Worm (Caenorhabditis elegans): ENCODE data around the gene syg-1.

Gene syg-1

DNA sequence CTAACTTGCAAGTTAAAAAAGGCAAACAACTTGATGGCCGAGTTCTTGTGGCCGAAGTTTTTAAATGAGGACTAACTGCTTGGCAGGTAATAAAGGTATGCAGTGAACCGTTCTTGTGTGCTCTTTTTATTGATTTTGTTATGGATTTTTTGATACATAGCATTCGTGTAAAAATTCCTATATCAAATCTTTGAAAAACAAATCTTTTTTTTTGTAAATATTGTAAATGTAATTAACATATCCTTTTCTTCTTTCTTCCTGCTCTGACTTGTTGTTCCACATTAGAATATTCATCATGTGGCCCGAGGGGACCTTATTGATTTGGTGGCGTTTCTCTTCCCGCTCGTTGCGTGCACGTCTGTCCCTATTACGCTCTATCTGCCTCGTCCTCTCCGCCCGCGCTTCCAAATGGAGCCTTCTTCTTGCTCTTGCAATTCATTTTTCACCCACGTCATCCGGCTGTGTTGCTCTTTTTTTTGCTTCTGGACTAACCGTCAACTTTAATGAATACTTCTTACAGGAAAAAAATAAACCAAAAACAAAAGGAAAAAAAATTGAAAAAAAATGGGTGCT is 26.5 kb downstream of the syg-1 start, which contains the start of gene hid-1:
Gene hid-1 (plus strand): TSS at position 523 of the 573 bp plus-strand sequence.
- peak; percentile 13 for TF ChIP-seq swsn-7 (tag; optimal IDR thresholded peaks at IDR 0.05)
- no peak for TF ChIP-seq lin-35 (GFP tag; optimal IDR thresholded peaks at IDR 0.05)
- peak; percentile 38 for TF ChIP-seq rnt-1 (tag; optimal IDR thresholded peaks at IDR 0.05)
- TF ChIP-seq zag-1 (tag; optimal IDR thresholded peaks at IDR 0.05), result no peak
- TF ChIP-seq unc-86 (tag; optimal IDR thresholded peaks at IDR 0.05), result peak; percentile 51
- TF ChIP-seq pqm-1 (tag; optimal IDR thresholded peaks at IDR 0.05), result no peak
- TF ChIP-seq nhr-71 (tag; optimal IDR thresholded peaks at IDR 0.05), result peak; percentile 30
- peak; percentile 8 for TF ChIP-seq ces-1 (GFP tag; optimal IDR thresholded peaks at IDR 0.05)
- TF ChIP-seq nhr-85 (tag), result peak; percentile 49
- TF ChIP-seq fos-1 (tag; optimal IDR thresholded peaks at IDR 0.05), result no peak
- TF ChIP-seq ceh-90 (tag; optimal IDR thresholded peaks at IDR 0.05), result no peak
- peak in 1 of 3 experiments; percentile 53 for TF ChIP-seq ceh-82 (tag; optimal IDR thresholded peaks at IDR 0.05)
- TF ChIP-seq ztf-4 (tag; optimal IDR thresholded peaks at IDR 0.05), result no peak
- TF ChIP-seq unc-62 (GFP tag; optimal IDR thresholded peaks at IDR 0.05), result no peak
- TF ChIP-seq pax-3 (tag; optimal IDR thresholded peaks at IDR 0.05), result no peak
- TF ChIP-seq egl-13 (tag; optimal IDR thresholded peaks at IDR 0.05), result peak; percentile 57
- TF ChIP-seq ztf-11 (tag; optimal IDR thresholded peaks at IDR 0.05), result peak in 1 of 2 experiments; percentile 46
- TF ChIP-seq lsy-2 (tag; optimal IDR thresholded peaks at IDR 0.05), result peak in 1 of 2 experiments; percentile 11
- peak; percentile 29 for TF ChIP-seq nhr-47 (tag; optimal IDR thresholded peaks at IDR 0.05)
- TF ChIP-seq tbx-2 (tag; optimal IDR thresholded peaks at IDR 0.05), result peak; percentile 9
- peak; percentile 4 for TF ChIP-seq xbp-1 (tag; optimal IDR thresholded peaks at IDR 0.05)
- TF ChIP-seq nhr-77 (tag; optimal IDR thresholded peaks at IDR 0.05), result no peak
- TF ChIP-seq fkh-10 (GFP tag; optimal IDR thresholded peaks at IDR 0.05), result peak; percentile 11
- no peak for TF ChIP-seq fkh-8 (tag; optimal IDR thresholded peaks at IDR 0.05)
- peak; percentile 83 for TF ChIP-seq lin-14 (GFP tag; optimal IDR thresholded peaks at IDR 0.05)
- TF ChIP-seq skn-1 (tag; optimal IDR thresholded peaks at IDR 0.05), result peak; percentile 30
- TF ChIP-seq snu-23 (GFP tag; optimal IDR thresholded peaks at IDR 0.05), result peak; percentile 10

DNA sequence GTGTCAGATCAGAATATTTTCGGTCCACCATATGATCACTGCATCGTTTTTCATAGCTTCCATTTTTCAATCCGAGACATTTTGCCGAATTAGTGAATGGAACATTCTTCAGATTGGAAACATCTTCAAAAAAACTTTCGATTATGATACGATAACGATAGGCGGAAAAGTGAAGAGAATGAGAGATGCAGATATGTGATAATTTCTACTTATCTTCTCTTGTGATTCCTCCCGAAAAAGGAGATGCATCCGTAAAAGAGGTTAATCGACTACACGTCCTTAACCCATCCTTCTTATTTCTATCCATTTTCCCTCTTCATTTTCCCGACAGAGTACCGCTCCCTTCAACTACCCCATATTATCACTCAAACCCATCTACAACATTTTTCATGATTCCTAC is 32.0 kb downstream of the syg-1 start, which contains the start of gene K02E10.4:
Gene K02E10.4 (plus strand): TSS at position 186 of the 400 bp plus-strand sequence.
- TF ChIP-seq elt-3 (tag; optimal IDR thresholded peaks at IDR 0.05) (peak in 1 of 6 experiments; percentile 9), fkh-8 (tag; optimal IDR thresholded peaks at IDR 0.05) (no peak), fkh-10 (GFP tag; optimal IDR thresholded peaks at IDR 0.05) (no peak), blmp-1 (tag; optimal IDR thresholded peaks at IDR 0.05) (peak; percentile 95)

DNA sequence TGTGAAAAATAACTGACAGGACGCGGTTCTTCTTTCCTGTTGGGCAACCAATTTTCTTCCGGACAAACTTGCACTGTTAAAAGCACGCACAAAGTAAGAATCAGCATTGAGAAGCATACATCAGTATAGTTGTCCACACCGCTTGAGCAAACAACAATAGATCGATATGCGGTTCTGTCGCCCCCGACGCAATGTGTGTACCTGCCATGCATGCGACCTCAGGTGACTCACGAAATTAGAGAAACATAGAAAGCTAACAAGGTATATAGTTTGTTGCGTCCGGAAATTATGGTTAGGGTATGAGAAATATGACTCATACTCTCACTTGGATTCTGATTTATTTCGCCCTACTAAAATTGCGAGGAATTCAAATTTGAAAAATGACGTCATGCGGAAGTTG is 32.5 kb downstream of the syg-1 start, which contains the start of gene K02E10.6:
Gene K02E10.6 (minus strand): TSS at position 149 of the 400 bp plus-strand sequence.
- TF ChIP-seq lir-3 (tag; optimal IDR thresholded peaks at IDR 0.05; ENCODE audit: poor library complexity) (no peak), elt-2 (tag; optimal IDR thresholded peaks at IDR 0.05) (peak; percentile 14), pag-3 (tag; optimal IDR thresholded peaks at IDR 0.05; ENCODE audit: borderline replicate concordance, insufficient read depth) (no peak), xbp-1 (tag; optimal IDR thresholded peaks at IDR 0.05) (no peak), lin-15B (tag; optimal IDR thresholded peaks at IDR 0.05) (no peak), lin-35 (GFP tag; optimal IDR thresholded peaks at IDR 0.05) (peak in 1 of 2 experiments; percentile 23), nhr-47 (tag; optimal IDR thresholded peaks at IDR 0.05) (no peak), nhr-237 (tag; optimal IDR thresholded peaks at IDR 0.05) (no peak), nhr-28 (tag; optimal IDR thresholded peaks at IDR 0.05) (no peak), zag-1 (tag; optimal IDR thresholded peaks at IDR 0.05) (no peak), swsn-7 (tag; optimal IDR thresholded peaks at IDR 0.05) (no peak), mab-9 (GFP tag; IDR thresholded peaks at IDR 0.05) (no peak)

DNA sequence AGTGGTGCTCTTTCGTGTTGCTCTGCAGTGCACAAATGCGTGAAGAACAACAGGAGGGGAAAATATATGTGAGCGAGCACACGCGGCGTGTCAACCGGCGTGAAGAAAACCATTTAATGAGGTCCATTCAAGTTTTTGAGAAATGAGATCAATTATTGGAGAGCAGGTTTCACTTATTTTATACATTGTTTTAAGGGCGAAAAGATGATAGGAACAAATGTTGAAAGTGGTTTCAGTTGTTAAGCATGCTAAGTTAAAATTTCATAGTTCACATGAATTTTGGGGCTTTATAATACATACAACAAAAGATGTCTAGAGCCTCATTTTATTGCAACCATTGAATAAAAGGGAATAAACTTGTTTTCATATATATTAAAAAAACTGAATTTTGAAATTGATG is 36.3 kb downstream of the syg-1 start, which contains the start of gene K02E10.5:
Gene K02E10.5 (minus strand): TSS at position 101 of the 400 bp plus-strand sequence.
- TF ChIP-seq isw-1 (GFP tag; IDR thresholded peaks at IDR 0.05) (no peak), F16B12.6 (tag; optimal IDR thresholded peaks at IDR 0.05) (no peak), ztf-11 (tag; optimal IDR thresholded peaks at IDR 0.05) (no peak), mdl-1 (tag; optimal IDR thresholded peaks at IDR 0.05) (no peak), nhr-71 (tag; optimal IDR thresholded peaks at IDR 0.05) (no peak), nhr-47 (tag; optimal IDR thresholded peaks at IDR 0.05) (no peak), egl-13 (tag; optimal IDR thresholded peaks at IDR 0.05) (no peak), snpc-4 (tag; optimal IDR thresholded peaks at IDR 0.05) (no peak), efl-1 (optimal IDR thresholded peaks at IDR 0.05) (no peak), efl-1 (GFP tag; optimal IDR thresholded peaks at IDR 0.05 in 1 of 2) (no peak)
